Worm (Caenorhabditis elegans): ENCODE results near the gene F13H10.8.

The F13H10.8 gene

DNA sequence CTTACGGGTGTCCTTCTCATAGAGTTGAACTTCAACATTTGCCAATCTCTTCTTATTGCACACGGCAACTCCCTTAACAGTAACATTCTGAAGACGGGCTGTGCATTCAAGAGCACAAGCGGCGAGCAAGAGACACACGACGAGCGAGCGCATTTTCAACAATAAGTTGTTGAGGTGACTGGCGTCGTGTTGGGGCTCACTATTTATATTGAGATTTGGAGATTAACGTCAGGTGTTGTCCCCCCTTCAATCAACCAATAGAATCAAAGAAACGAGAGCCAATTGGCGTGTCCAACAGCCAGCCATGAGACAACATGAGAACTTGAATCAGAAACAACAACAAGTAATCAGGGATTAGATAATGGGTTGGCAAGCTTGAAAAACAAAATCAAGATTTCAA lies 43.6 kb downstream of the F13H10.8 start, which contains the start of gene ttr-16:
ttr-16 (minus strand) TSS at position 176 of the 400 bp plus-strand sequence.
- TF ChIP-seq skn-1 (tag; optimal IDR thresholded peaks at IDR 0.05) (no peak), unc-30 (tag; optimal IDR thresholded peaks at IDR 0.05) (no peak), nhr-20 (tag; optimal IDR thresholded peaks at IDR 0.05) (peak; percentile 11), snu-23 (GFP tag; optimal IDR thresholded peaks at IDR 0.05) (peak; percentile 50), fkh-8 (tag; optimal IDR thresholded peaks at IDR 0.05) (no peak), elt-2 (tag; optimal IDR thresholded peaks at IDR 0.05) (no peak), nhr-28 (tag; optimal IDR thresholded peaks at IDR 0.05) (no peak), jun-1 (tag; optimal IDR thresholded peaks at IDR 0.05) (no peak), lin-39 (tag; optimal IDR thresholded peaks at IDR 0.05) (peak; percentile 34), unc-130 (tag; optimal IDR thresholded peaks at IDR 0.05) (peak; percentile 42), zip-4 (GFP tag; optimal IDR thresholded peaks at IDR 0.05) (no peak), efl-1 (optimal IDR thresholded peaks at IDR 0.05) (peak in 1 of 2 experiments; percentile 10), efl-1 (GFP tag; optimal IDR thresholded peaks at IDR 0.05 in 1 of 2) (no peak), C16A3.4 (tag; optimal IDR thresholded peaks at IDR 0.05) (no peak), mdl-1 (tag; optimal IDR thresholded peaks at IDR 0.05) (peak in 1 of 2 experiments; percentile 0), nhr-85 (tag) (no peak), snpc-4 (tag; optimal IDR thresholded peaks at IDR 0.05) (no peak), nhr-71 (tag; optimal IDR thresholded peaks at IDR 0.05) (peak; percentile 80), unc-86 (tag; optimal IDR thresholded peaks at IDR 0.05) (no peak), lin-14 (GFP tag; optimal IDR thresholded peaks at IDR 0.05) (peak; percentile 63), rnt-1 (tag; optimal IDR thresholded peaks at IDR 0.05) (peak; percentile 85), nhr-19 (GFP tag; conservative IDR thresholded peaks at IDR 0.05) (peak; percentile 51), lin-35 (GFP tag; optimal IDR thresholded peaks at IDR 0.05) (no peak), nhr-47 (tag; optimal IDR thresholded peaks at IDR 0.05) (peak; percentile 31), hpl-2 (GFP tag; optimal IDR thresholded peaks at IDR 0.05) (no peak), sox-4 (tag; optimal IDR thresholded peaks at IDR 0.05) (no peak), isw-1 (GFP tag; IDR thresholded peaks at IDR 0.05) (no peak), mab-9 (GFP tag; IDR thresholded peaks at IDR 0.05) (no peak), xbp-1 (tag; optimal IDR thresholded peaks at IDR 0.05) (peak; percentile 23), egl-13 (tag; optimal IDR thresholded peaks at IDR 0.05) (no peak), ama-1 (optimal IDR thresholded peaks at IDR 0.05) (peak; percentile 87), lsy-2 (tag; optimal IDR thresholded peaks at IDR 0.05) (peak in 1 of 2 experiments; percentile 52), Y116A8C.19 (tag; optimal IDR thresholded peaks at IDR 0.05; ENCODE audit: borderline replicate concordance) (no peak), ztf-4 (tag; optimal IDR thresholded peaks at IDR 0.05) (peak; percentile 21), swsn-7 (tag; optimal IDR thresholded peaks at IDR 0.05) (peak; percentile 43)

DNA sequence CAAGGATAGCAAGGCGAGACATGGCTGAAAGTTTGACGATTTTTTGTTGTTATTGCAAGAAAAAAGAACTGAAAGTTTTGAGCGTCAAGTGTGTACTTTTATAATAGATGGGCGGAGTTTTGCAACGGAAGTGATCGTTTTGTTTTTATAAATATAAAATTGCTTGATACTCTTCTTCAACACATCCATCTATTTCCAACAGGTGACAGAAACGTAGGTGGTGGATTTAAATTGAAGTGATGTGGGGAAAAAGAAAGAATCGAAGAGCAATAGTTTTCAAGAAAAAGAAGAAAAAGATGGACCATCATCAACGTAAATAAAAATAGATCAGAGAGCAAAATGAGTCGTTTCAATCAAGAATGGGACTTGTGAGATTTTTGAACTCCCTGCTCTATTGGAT lies 46.7 kb downstream of the F13H10.8 start, which contains the start of gene ttr-17:
ttr-17 (minus strand) TSS at position 24 of the 400 bp plus-strand sequence.
- TF ChIP-seq lin-39 (tag; optimal IDR thresholded peaks at IDR 0.05) (peak; percentile 50), hlh-17 (GFP tag; optimal IDR thresholded peaks at IDR 0.05; ENCODE audit: borderline replicate concordance) (no peak), nhr-71 (tag; optimal IDR thresholded peaks at IDR 0.05) (peak; percentile 58), lsy-2 (tag; optimal IDR thresholded peaks at IDR 0.05) (peak; percentile 12 to 45), lin-15B (tag; optimal IDR thresholded peaks at IDR 0.05) (no peak), lin-14 (GFP tag; optimal IDR thresholded peaks at IDR 0.05) (peak; percentile 53), rnt-1 (tag; optimal IDR thresholded peaks at IDR 0.05) (peak; percentile 55), ztf-4 (tag; optimal IDR thresholded peaks at IDR 0.05) (no peak), unc-86 (tag; optimal IDR thresholded peaks at IDR 0.05) (no peak), nhr-237 (tag; optimal IDR thresholded peaks at IDR 0.05) (no peak), unc-130 (tag; optimal IDR thresholded peaks at IDR 0.05) (no peak), nhr-19 (GFP tag; conservative IDR thresholded peaks at IDR 0.05) (peak; percentile 36), snu-23 (GFP tag; optimal IDR thresholded peaks at IDR 0.05) (peak; percentile 17), sup-37 (GFP tag; optimal IDR thresholded peaks at IDR 0.05) (no peak), nhr-90 (tag; optimal IDR thresholded peaks at IDR 0.05; ENCODE audit: poor library complexity) (no peak)

DNA sequence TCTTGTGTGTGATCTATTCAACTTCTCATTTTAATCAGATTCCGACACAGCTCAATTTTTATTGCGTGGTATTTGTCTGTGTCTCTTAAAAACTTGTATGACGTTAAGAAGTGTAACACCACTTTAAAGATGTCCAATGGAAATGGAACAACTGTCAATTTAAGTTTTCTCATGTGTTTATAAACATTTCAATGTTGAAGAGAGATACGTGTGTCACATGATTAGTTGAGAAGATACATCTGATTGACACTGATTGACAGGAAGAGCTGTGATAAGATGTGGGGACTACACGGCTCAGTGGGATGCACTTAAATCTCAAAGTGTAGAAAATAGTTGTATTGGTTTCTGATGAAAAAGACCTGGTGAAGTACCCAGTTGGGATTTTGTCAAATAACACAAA lies 48.0 kb downstream of the F13H10.8 start:
- TF ChIP-seq blmp-1 (tag; optimal IDR thresholded peaks at IDR 0.05), result no peak
- TF ChIP-seq skn-1 (tag; optimal IDR thresholded peaks at IDR 0.05), result no peak
- no peak for TF ChIP-seq pqm-1 (tag; optimal IDR thresholded peaks at IDR 0.05)
- peak; percentile 90 for TF ChIP-seq lin-14 (GFP tag; optimal IDR thresholded peaks at IDR 0.05)
- peak; percentile 27 for TF ChIP-seq C16A3.4 (tag; optimal IDR thresholded peaks at IDR 0.05)
- TF ChIP-seq lin-13 (GFP tag; optimal IDR thresholded peaks at IDR 0.05), result peak; percentile 46
- TF ChIP-seq pax-3 (tag; optimal IDR thresholded peaks at IDR 0.05), result no peak
- TF ChIP-seq irx-1 (tag; optimal IDR thresholded peaks at IDR 0.05), result no peak
- TF ChIP-seq unc-98 (GFP tag; IDR thresholded peaks at IDR 0.05), result peak; percentile 44; the same call in 1 of the 2 replicates
- no peak for TF ChIP-seq ceh-90 (tag; optimal IDR thresholded peaks at IDR 0.05)
- TF ChIP-seq mep-1 (tag; optimal IDR thresholded peaks at IDR 0.05), result peak; percentile 8
- no peak for TF ChIP-seq ceh-63 (GFP tag; optimal IDR thresholded peaks at IDR 0.05)
- no peak for TF ChIP-seq zip-4 (GFP tag; optimal IDR thresholded peaks at IDR 0.05)
- no peak for TF ChIP-seq nhr-28 (tag; optimal IDR thresholded peaks at IDR 0.05)
- no peak for TF ChIP-seq tlp-1 (tag; optimal IDR thresholded peaks at IDR 0.05)
- peak; percentile 42 for TF ChIP-seq unc-130 (tag; optimal IDR thresholded peaks at IDR 0.05)
- TF ChIP-seq elt-2 (tag; optimal IDR thresholded peaks at IDR 0.05), result no peak
- no peak for TF ChIP-seq egl-13 (tag; optimal IDR thresholded peaks at IDR 0.05)
- TF ChIP-seq nhr-71 (tag; optimal IDR thresholded peaks at IDR 0.05), result peak; percentile 96
